Worm (Caenorhabditis elegans): ENCODE data around the gene sqv-2.
A peak's percentile ranks its signal among the peaks of the same experiment; 100 is the strongest.

The sqv-2 gene

ce11 chrII:2854794-2855193, 39.4 kb downstream of the sqv-2 start:
- TF ChIP-seq drap-1 (GFP tag; optimal IDR thresholded peaks at IDR 0.05) (no peak), elt-3 (tag; optimal IDR thresholded peaks at IDR 0.05) (no peak), nhr-2 (tag; optimal IDR thresholded peaks at IDR 0.05) (no peak), blmp-1 (tag; optimal IDR thresholded peaks at IDR 0.05) (peak; percentile 24), nhr-237 (tag; optimal IDR thresholded peaks at IDR 0.05) (no peak), unc-120 (tag; optimal IDR thresholded peaks at IDR 0.05; ENCODE audit: poor library complexity, severe bottlenecking) (no peak), ceh-39 (tag; optimal IDR thresholded peaks at IDR 0.05) (no peak)

ce11 chrII:2853767-2854166, 40.4 kb downstream of the sqv-2 start:
- no peak for TF ChIP-seq bed-3 (GFP tag; optimal IDR thresholded peaks at IDR 0.05)

ce11 chrII:2852493-2852892, 41.7 kb downstream of the sqv-2 start, which contains the start of gene ptc-3:
Gene ptc-3, minus strand, starts transcription at chrII:2852593.
- TF ChIP-seq drap-1 (GFP tag; optimal IDR thresholded peaks at IDR 0.05) (no peak), sptf-1 (tag; optimal IDR thresholded peaks at IDR 0.05) (no peak), unc-62 (GFP tag; optimal IDR thresholded peaks at IDR 0.05) (no peak), unc-39 (tag; optimal IDR thresholded peaks at IDR 0.05) (no peak), ceh-43 (GFP tag; optimal IDR thresholded peaks at IDR 0.05) (no peak), nhr-2 (tag; optimal IDR thresholded peaks at IDR 0.05) (no peak), ceh-83 (GFP tag; optimal IDR thresholded peaks at IDR 0.05) (no peak), mls-2 (tag; optimal IDR thresholded peaks at IDR 0.05) (no peak), nhr-237 (tag; optimal IDR thresholded peaks at IDR 0.05) (no peak)

- TF ChIP-seq ztf-11 (tag; optimal IDR thresholded peaks at IDR 0.05) (no peak), M03D4.4 (tag; optimal IDR thresholded peaks at IDR 0.05) (no peak), unc-120 (tag; optimal IDR thresholded peaks at IDR 0.05; ENCODE audit: poor library complexity, severe bottlenecking) (no peak), mep-1 (tag; optimal IDR thresholded peaks at IDR 0.05) (no peak), unc-62 (GFP tag; optimal IDR thresholded peaks at IDR 0.05) (no peak), mls-2 (tag; optimal IDR thresholded peaks at IDR 0.05) (no peak), lin-13 (tag; optimal IDR thresholded peaks at IDR 0.05) (no peak), bed-3 (GFP tag; optimal IDR thresholded peaks at IDR 0.05) (no peak), elt-3 (tag; optimal IDR thresholded peaks at IDR 0.05) (no peak), ceh-43 (GFP tag; optimal IDR thresholded peaks at IDR 0.05) (no peak), lsy-2 (tag; optimal IDR thresholded peaks at IDR 0.05) (no peak), drap-1 (GFP tag; optimal IDR thresholded peaks at IDR 0.05) (no peak)
Measured at ce11 chrII:2846552-2846951, 47.6 kb downstream of the sqv-2 start.

- TF ChIP-seq blmp-1 (tag; optimal IDR thresholded peaks at IDR 0.05) (no peak), sem-2 (GFP tag; optimal IDR thresholded peaks at IDR 0.05) (no peak), flh-1 (GFP tag; optimal IDR thresholded peaks at IDR 0.05) (no peak)
Measured at ce11 chrII:2845674-2846073, 48.5 kb downstream of the sqv-2 start.

ce11 chrII:2843088-2843487, 51.1 kb downstream of the sqv-2 start, which contains the start of gene Y110A2AL.7:
Gene Y110A2AL.7, minus strand, starts transcription at chrII:2843188.
- TF ChIP-seq nhr-2 (tag; optimal IDR thresholded peaks at IDR 0.05) = no peak
- no peak for TF ChIP-seq nhr-28 (tag; optimal IDR thresholded peaks at IDR 0.05)
- no peak for TF ChIP-seq cnd-1 (tag; optimal IDR thresholded peaks at IDR 0.05)
- no peak for TF ChIP-seq hlh-1 (tag; optimal IDR thresholded peaks at IDR 0.05)
- TF ChIP-seq unc-39 (tag; optimal IDR thresholded peaks at IDR 0.05) = no peak
- TF ChIP-seq sptf-1 (tag; optimal IDR thresholded peaks at IDR 0.05) = no peak
- no peak for TF ChIP-seq lin-13 (tag; optimal IDR thresholded peaks at IDR 0.05)
- no peak for TF ChIP-seq ceh-39 (tag; optimal IDR thresholded peaks at IDR 0.05)

- TF ChIP-seq ceh-39 (tag; optimal IDR thresholded peaks at IDR 0.05) (no peak), ceh-83 (GFP tag; optimal IDR thresholded peaks at IDR 0.05) (no peak), M03D4.4 (tag; optimal IDR thresholded peaks at IDR 0.05) (no peak), mls-2 (tag; optimal IDR thresholded peaks at IDR 0.05) (no peak), nhr-237 (tag; optimal IDR thresholded peaks at IDR 0.05) (no peak), ham-2 (GFP tag; optimal IDR thresholded peaks at IDR 0.05) (no peak), drap-1 (GFP tag; optimal IDR thresholded peaks at IDR 0.05) (no peak), lin-32 (GFP tag; optimal IDR thresholded peaks at IDR 0.05) (no peak), unc-62 (GFP tag; optimal IDR thresholded peaks at IDR 0.05) (no peak), nhr-76 (tag; optimal IDR thresholded peaks at IDR 0.05) (no peak), nhr-2 (tag; optimal IDR thresholded peaks at IDR 0.05) (no peak), tbx-8 (GFP tag; optimal IDR thresholded peaks at IDR 0.05) (no peak), flh-1 (GFP tag; optimal IDR thresholded peaks at IDR 0.05) (no peak), mep-1 (tag; optimal IDR thresholded peaks at IDR 0.05) (no peak), lin-13 (tag; optimal IDR thresholded peaks at IDR 0.05) (no peak), lsy-2 (tag; optimal IDR thresholded peaks at IDR 0.05) (no peak), nhr-12 (tag; optimal IDR thresholded peaks at IDR 0.05) (no peak), unc-39 (tag; optimal IDR thresholded peaks at IDR 0.05) (no peak), ztf-11 (tag; optimal IDR thresholded peaks at IDR 0.05) (no peak)
Measured at ce11 chrII:2841529-2841928, 52.7 kb downstream of the sqv-2 start, which contains the start of gene Y110A2AL.6. Gene Y110A2AL.6, minus strand, starts transcription at chrII:2841629.
